Fruit fly (Drosophila melanogaster) whole organism, embryonic: Measurements from ENCODE around the gene dj-1beta.

Source experiments
- Abd-B ChIP-seq: fragments of 200-800 bp; sonication (Bioruptor generic); optimal IDR thresholded peaks from 2 replicates; lab custom pipeline; 2018; ENCODE audit warnings: missing biosample characterization, mild to moderate bottlenecking, missing genetic modification characterization, moderate library complexity
- Antp ChIP-seq: fragments of 200-800 bp; sonication (Bioruptor generic); optimal IDR thresholded peaks from 3 replicates; lab custom pipeline; 2016; ENCODE audit warnings: missing biosample characterization, missing genetic modification characterization
- Bgb ChIP-seq: fragments of 200-800 bp; sonication (Bioruptor generic); IDR thresholded peaks from 2 replicates; pipeline ENCODE4 v1.3.6; 2022; ENCODE audit warnings: missing biosample characterization, missing genetic modification characterization; ENCODE audit not compliant: partially characterized antibody
- CG10209 ChIP-seq: fragments of 200-800 bp; sonication (Bioruptor generic); optimal IDR thresholded peaks from 3 replicates; lab custom pipeline; 2017; ENCODE audit warnings: missing biosample characterization, mild to moderate bottlenecking, missing genetic modification characterization, missing genetic modification reagents
- CG10543 ChIP-seq: fragments of 200-800 bp; sonication (Bioruptor generic); optimal IDR thresholded peaks from 3 replicates; lab custom pipeline; 2017; ENCODE audit warnings: missing biosample characterization, mild to moderate bottlenecking, missing genetic modification characterization, moderate library complexity
- CG10565 ChIP-seq: fragments of 200-800 bp; sonication (Bioruptor generic); optimal IDR thresholded peaks from 3 replicates; lab custom pipeline; 2016; ENCODE audit warnings: missing biosample characterization, mild to moderate bottlenecking, missing genetic modification characterization
- CG12236 ChIP-seq: fragments of 200-800 bp; sonication (Bioruptor generic); optimal IDR thresholded peaks from 2 replicates; lab custom pipeline; 2016; ENCODE audit warnings: missing biosample characterization, missing genetic modification characterization
- CG12942 ChIP-seq: fragments of 200-800 bp; sonication (Bioruptor generic); optimal IDR thresholded peaks from 3 replicates; lab custom pipeline; 2016; ENCODE audit warnings: missing biosample characterization, missing genetic modification characterization
- CG13296 ChIP-seq: fragments of 200-800 bp; sonication (Bioruptor generic); optimal IDR thresholded peaks from 3 replicates; lab custom pipeline; 2018; ENCODE audit warnings: missing biosample characterization, mild to moderate bottlenecking, missing genetic modification characterization
- CG13624 ChIP-seq: fragments of 200-800 bp; sonication (Bioruptor generic); optimal IDR thresholded peaks from 2 replicates; lab custom pipeline; 2016; ENCODE audit warnings: missing biosample characterization, missing genetic modification characterization
- CG1529 ChIP-seq: fragments of 200-800 bp; sonication (Bioruptor generic); optimal IDR thresholded peaks from 3 replicates; lab custom pipeline; 2018; ENCODE audit warnings: missing biosample characterization, missing genetic modification characterization
- CG15514 ChIP-seq: fragments of 200-800 bp; sonication (Bioruptor generic); optimal IDR thresholded peaks from 3 replicates; lab custom pipeline; 2017; ENCODE audit warnings: missing biosample characterization, missing genetic modification characterization, mild to moderate bottlenecking, moderate library complexity, missing genetic modification reagents
- CG1602 ChIP-seq: fragments of 200-800 bp; sonication (Bioruptor generic); optimal IDR thresholded peaks from 3 replicates; lab custom pipeline; 2016; ENCODE audit warnings: missing biosample characterization, missing genetic modification characterization
- CG17385 ChIP-seq: fragments of 200-800 bp; sonication (Bioruptor generic); optimal IDR thresholded peaks from 3 replicates; lab custom pipeline; 2018; ENCODE audit warnings: missing biosample characterization, mild to moderate bottlenecking, missing genetic modification characterization
- CG17912 ChIP-seq: fragments of 200-800 bp; sonication (Bioruptor generic); optimal IDR thresholded peaks from 2 replicates; lab custom pipeline; 2018; ENCODE audit warnings: missing biosample characterization, mild to moderate bottlenecking, missing genetic modification characterization
- CG18262 ChIP-seq: fragments of 200-800 bp; optimal IDR thresholded peaks from 3 replicates; lab custom pipeline; 2019; ENCODE audit warnings: missing biosample characterization, mild to moderate bottlenecking, missing genetic modification characterization, moderate library complexity
- CG18619 ChIP-seq: fragments of 200-800 bp; sonication (Bioruptor generic); optimal IDR thresholded peaks from 3 replicates; lab custom pipeline; 2017; ENCODE audit warnings: missing biosample characterization, mild to moderate bottlenecking, missing genetic modification characterization
- CG2678 ChIP-seq: fragments of 200-800 bp; sonication (Bioruptor generic); optimal IDR thresholded peaks from 3 replicates; lab custom pipeline; 2019; ENCODE audit warnings: missing biosample characterization, mild to moderate bottlenecking, missing genetic modification characterization, moderate library complexity
- CG2712 ChIP-seq: fragments of 200-800 bp; optimal IDR thresholded peaks from 3 replicates; lab custom pipeline; 2019; ENCODE audit warnings: missing biosample characterization, mild to moderate bottlenecking, missing genetic modification characterization, moderate library complexity
- CG32772 ChIP-seq: fragments of 200-800 bp; sonication (Bioruptor generic); IDR thresholded peaks from 2 replicates; pipeline ENCODE4 v1.3.6; 2022; ENCODE audit warnings: missing biosample characterization, missing genetic modification characterization
- CG33557 ChIP-seq: fragments of 200-800 bp; sonication (Bioruptor generic); optimal IDR thresholded peaks from 2 replicates; lab custom pipeline; 2019; ENCODE audit warnings: missing biosample characterization, mild to moderate bottlenecking, missing genetic modification characterization, moderate library complexity
- CG42726 ChIP-seq: fragments of 200-800 bp; sonication (Bioruptor generic); IDR thresholded peaks from 2 replicates; pipeline ENCODE4 v1.3.6; 2022; ENCODE audit warnings: missing biosample characterization, missing genetic modification characterization; ENCODE audit not compliant: partially characterized antibody
- CG4282 ChIP-seq: fragments of 200-800 bp; sonication (Bioruptor generic); optimal IDR thresholded peaks from 2 replicates; lab custom pipeline; 2016; ENCODE audit warnings: missing biosample characterization, missing genetic modification characterization
- CG6765 ChIP-seq: fragments of 200-800 bp; sonication (Bioruptor generic); optimal IDR thresholded peaks from 3 replicates; lab custom pipeline; 2017; ENCODE audit warnings: missing biosample characterization, mild to moderate bottlenecking, missing genetic modification characterization
- CG9437 ChIP-seq: fragments of 200-800 bp; sonication (Bioruptor generic); optimal IDR thresholded peaks from 2 replicates; lab custom pipeline; 2018; ENCODE audit warnings: missing biosample characterization, mild to moderate bottlenecking, missing genetic modification characterization
- CG9876 ChIP-seq: fragments of 200-800 bp; sonication (Bioruptor generic); optimal IDR thresholded peaks from 2 replicates; lab custom pipeline; 2016; ENCODE audit warnings: missing biosample characterization, missing genetic modification characterization
- Chrac-16 ChIP-seq: fragments of 200-800 bp; sonication (Bioruptor generic); optimal IDR thresholded peaks from 3 replicates; lab custom pipeline; 2016; ENCODE audit warnings: missing biosample characterization, missing genetic modification characterization
- Drgx ChIP-seq: fragments of 200-800 bp; sonication (Bioruptor generic); IDR thresholded peaks from 2 replicates; pipeline ENCODE4 v1.3.6; 2022; ENCODE audit warnings: missing biosample characterization, missing genetic modification characterization
- E2f1 ChIP-seq: fragments of 200-800 bp; sonication (Bioruptor generic); IDR thresholded peaks from 2 replicates; pipeline ENCODE4 v1.3.6; 2022; ENCODE audit warnings: missing biosample characterization, missing genetic modification characterization
- GATAe ChIP-seq: fragments of 200-800 bp; sonication (Bioruptor generic); conservative IDR thresholded peaks from 2 replicates; pipeline ENCODE4 v1.3.6; 2022; ENCODE audit warnings: missing biosample characterization, missing genetic modification characterization
- Jarid2 ChIP-seq: fragments of 200-800 bp; sonication (Bioruptor generic); optimal IDR thresholded peaks from 3 replicates; lab custom pipeline; 2017; ENCODE audit warnings: mild to moderate bottlenecking, missing biosample characterization, missing genetic modification reagents, missing genetic modification characterization
- Kr ChIP-seq: fragments of 200-800 bp; sonication (Bioruptor generic); optimal IDR thresholded peaks from 2 replicates; lab custom pipeline; 2017; ENCODE audit warnings: missing biosample characterization, mild to moderate bottlenecking, missing genetic modification characterization
- MESR4 ChIP-seq: fragments of 200-800 bp; sonication (Bioruptor generic); optimal IDR thresholded peaks from 2 replicates; lab custom pipeline; 2018; ENCODE audit warnings: missing biosample characterization, mild to moderate bottlenecking, missing genetic modification characterization, moderate library complexity
- Med ChIP-seq: fragments of 200-800 bp; sonication (Bioruptor generic); peaks from one replicate; lab custom pipeline; 2016; ENCODE audit warnings: missing biosample characterization, missing genetic modification characterization, mild to moderate bottlenecking, inconsistent platforms, moderate library complexity
- NC2α ChIP-seq: fragments of 200-800 bp; sonication (Bioruptor generic); optimal IDR thresholded peaks from 2 replicates; lab custom pipeline; 2016; ENCODE audit warnings: missing biosample characterization, missing genetic modification characterization
- Nf-YC ChIP-seq: fragments of 200-800 bp; optimal IDR thresholded peaks from 3 replicates; lab custom pipeline; 2019; ENCODE audit warnings: missing biosample characterization, mild to moderate bottlenecking, missing genetic modification characterization, moderate library complexity
- Ptx1 ChIP-seq: fragments of 200-800 bp; sonication (Bioruptor generic); IDR thresholded peaks from 2 replicates; pipeline ENCODE4 v1.3.6; 2022; ENCODE audit warnings: missing biosample characterization, missing genetic modification characterization
- Ssrp ChIP-seq: fragments of 200-800 bp; sonication (Bioruptor generic); optimal IDR thresholded peaks from 2 replicates; lab custom pipeline; 2018; ENCODE audit warnings: missing biosample characterization, mild to moderate bottlenecking, missing genetic modification characterization, moderate library complexity
- YL-1 ChIP-seq: fragments of 200-800 bp; sonication (Bioruptor generic); optimal IDR thresholded peaks from 3 replicates; lab custom pipeline; 2017; ENCODE audit warnings: missing biosample characterization, mild to moderate bottlenecking, missing genetic modification characterization
- ab ChIP-seq: fragments of 200-800 bp; sonication (Bioruptor generic); optimal IDR thresholded peaks from 2 replicates; lab custom pipeline; 2016; ENCODE audit warnings: missing biosample characterization, missing genetic modification characterization
- crc ChIP-seq: fragments of 200-800 bp; sonication (Bioruptor generic); optimal IDR thresholded peaks from 2 replicates; lab custom pipeline; 2016; ENCODE audit warnings: missing biosample characterization, missing genetic modification characterization
- crp ChIP-seq, 2 experiments: fragments of 200-800 bp; sonication (Bioruptor generic); optimal IDR thresholded peaks; 2 replicates in 1 of 2; 3 replicates in 1 of 2; lab custom pipeline; 2017; ENCODE audit warnings: missing biosample characterization in 2 of 2, missing genetic modification characterization in 2 of 2, mild to moderate bottlenecking in 1 of 2, moderate library complexity in 1 of 2
- jing ChIP-seq: fragments of 200-800 bp; sonication (Bioruptor generic); optimal IDR thresholded peaks from 2 replicates; lab custom pipeline; 2018; ENCODE audit warnings: missing biosample characterization, mild to moderate bottlenecking, missing genetic modification characterization
- ken ChIP-seq: fragments of 200-800 bp; sonication (Bioruptor generic); IDR thresholded peaks from 3 replicates; pipeline ENCODE4 v1.3.6; 2022; ENCODE audit warnings: missing biosample characterization, missing genetic modification characterization
- onecut ChIP-seq: fragments of 200-800 bp; sonication (Bioruptor generic); IDR thresholded peaks from 2 replicates; pipeline ENCODE4 v1.3.6; 2022; ENCODE audit warnings: missing biosample characterization, missing genetic modification characterization
- otp ChIP-seq: fragments of 200-800 bp; sonication (Bioruptor generic); IDR thresholded peaks from 3 replicates; pipeline ENCODE4, ENCODE4 v1.3.6; 2022; ENCODE audit warnings: missing biosample characterization, missing genetic modification characterization
- ro ChIP-seq: fragments of 200-800 bp; sonication (Bioruptor generic); IDR thresholded peaks from 2 replicates; pipeline ENCODE4 v1.3.6; 2022; ENCODE audit warnings: missing biosample characterization, missing genetic modification characterization
- seq ChIP-seq: fragments of 200-800 bp; sonication (Bioruptor generic); IDR thresholded peaks from 2 replicates; pipeline ENCODE4 v1.3.6; 2022; ENCODE audit warnings: missing biosample characterization, missing genetic modification characterization
- trem ChIP-seq: fragments of 200-800 bp; optimal IDR thresholded peaks from 3 replicates; lab custom pipeline; 2019; ENCODE audit warnings: missing biosample characterization, mild to moderate bottlenecking, missing genetic modification characterization, moderate library complexity
- vfl ChIP-seq: fragments of 200-800 bp; sonication (Bioruptor generic); optimal IDR thresholded peaks from 2 replicates; lab custom pipeline; 2016; ENCODE audit warnings: missing biosample characterization, missing genetic modification characterization

Gene dj-1beta

DNA sequence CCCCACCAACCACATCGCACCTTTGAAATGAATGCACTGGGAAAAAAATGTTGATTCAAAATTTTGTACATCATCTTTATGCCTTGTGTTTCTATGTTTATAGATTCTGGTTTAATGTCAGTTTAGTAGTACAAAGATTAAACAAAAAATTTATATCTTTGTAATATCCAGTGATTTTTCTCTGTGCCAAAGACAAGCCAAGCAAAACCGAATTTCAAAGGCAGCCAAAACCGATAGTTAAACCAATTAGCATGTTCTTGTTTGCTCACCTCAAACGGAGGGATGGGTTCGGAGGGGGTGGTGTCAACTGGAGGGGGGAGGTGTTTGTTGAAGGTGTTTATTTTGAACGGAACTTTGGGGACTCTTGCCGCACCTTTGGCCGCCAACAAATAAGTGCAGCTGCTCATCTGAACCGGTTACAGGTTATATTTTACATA, 7.0 kb downstream of the dj-1beta start (continued):
- TF ChIP-seq CG18619 = peak; percentile 62
- TF ChIP-seq CG18262 = peak; percentile 91
- peak; percentile 82 for TF ChIP-seq CG13296 (GFP tag; lab: Kevin White, UChicago)
- TF ChIP-seq trem (tag; lab: Kevin White, UChicago) = peak; percentile 83
- peak; percentile 69 for TF ChIP-seq jing (GFP tag; lab: Kevin White, UChicago)
- TF ChIP-seq E2f1 = peak; percentile 87
- peak; percentile 97 for TF ChIP-seq Med (GFP tag; lab: Kevin White, UChicago)
- TF ChIP-seq CG2712 = peak; percentile 93
- TF ChIP-seq CG1529 = peak; percentile 71
- TF ChIP-seq Ssrp (tag; lab: Kevin White, UChicago) = peak; percentile 76
- TF ChIP-seq CG6765 (GFP tag; lab: Kevin White, UChicago) = peak; percentile 63
- peak; percentile 82 for TF ChIP-seq CG17385 (GFP tag; lab: Kevin White, UChicago)
- TF ChIP-seq Jarid2 (GFP tag; lab: Kevin White, UChicago) = peak; percentile 51
- peak; percentile 61 for TF ChIP-seq NC2α (GFP tag; lab: Kevin White, UChicago)
- peak; percentile 86 for TF ChIP-seq ken
- peak; percentile 87 for TF ChIP-seq CG32772 (GFP tag; lab: Robert Waterston, UW)
- peak; percentile 78 for TF ChIP-seq onecut
- peak; percentile 29 for TF ChIP-seq CG33557 (GFP tag; lab: Kevin White, UChicago)
- TF ChIP-seq seq (GFP tag; lab: Robert Waterston, UW) = peak; percentile 77
- no peak for TF ChIP-seq GATAe (GFP tag; lab: Robert Waterston, UW)
- no peak for TF ChIP-seq YL-1
- peak; percentile 60 for TF ChIP-seq crc (GFP tag; lab: Kevin White, UChicago)
- peak; percentile 78 for TF ChIP-seq CG12942 (GFP tag; lab: Kevin White, UChicago)
- TF ChIP-seq CG13624 = peak; percentile 87
- peak; percentile 85 for TF ChIP-seq Abd-B (GFP tag; lab: Kevin White, UChicago)
- TF ChIP-seq CG42726 (GFP tag; lab: Robert Waterston, UW) = no peak
- TF ChIP-seq CG2678 (tag; lab: Kevin White, UChicago) = peak; percentile 92
- TF ChIP-seq CG1602 (GFP tag; lab: Kevin White, UChicago) = peak; percentile 71
- peak; percentile 73 for TF ChIP-seq CG9437
- peak; percentile 75; the same call in 1 of the 2 replicates for TF ChIP-seq ro
- peak; percentile 14 for TF ChIP-seq ab (GFP tag; lab: Kevin White, UChicago)
- peak; percentile 61 for TF ChIP-seq CG4282 (GFP tag; lab: Kevin White, UChicago)
- TF ChIP-seq CG10565 (GFP tag; lab: Kevin White, UChicago) = peak; percentile 9
- no peak for TF ChIP-seq Bgb (GFP tag; lab: Robert Waterston, UW)
- no peak for TF ChIP-seq Kr (GFP tag; lab: Kevin White, UChicago)
- peak; percentile 56 for TF ChIP-seq vfl (GFP tag; lab: Kevin White, UChicago)
- peak; percentile 65 for TF ChIP-seq Nf-YC
- peak; percentile 73 for TF ChIP-seq CG15514 (GFP tag; lab: Kevin White, UChicago)
- TF ChIP-seq otp (GFP tag; lab: Robert Waterston, UW) = peak; percentile 88; the same call in 2 of the 3 replicates
- peak; percentile 60 for TF ChIP-seq Chrac-16 (GFP tag; lab: Kevin White, UChicago)
- TF ChIP-seq Drgx (GFP tag; lab: Robert Waterston, UW) = peak; percentile 84
- peak; percentile 88 for TF ChIP-seq Ptx1 (GFP tag; lab: Robert Waterston, UW)
- TF ChIP-seq crp (GFP tag; optimal IDR thresholded peaks at IDR 0.05; lab: Kevin White, UChicago) = peak in 1 of 2 experiments; percentile 18
- peak; percentile 35 for TF ChIP-seq CG9876 (GFP tag; lab: Kevin White, UChicago)
- peak; percentile 82 for TF ChIP-seq CG10209 (GFP tag; lab: Kevin White, UChicago)
- TF ChIP-seq MESR4 (GFP tag; lab: Kevin White, UChicago) = peak; percentile 1
- peak; percentile 40 for TF ChIP-seq CG10543 (GFP tag; lab: Kevin White, UChicago)
- peak; percentile 82 for TF ChIP-seq Antp (GFP tag; lab: Kevin White, UChicago)
- peak; percentile 71 for TF ChIP-seq CG12236 (GFP tag; lab: Kevin White, UChicago)
- TF ChIP-seq CG17912 (GFP tag; lab: Kevin White, UChicago) = no peak
